Worm (Caenorhabditis elegans): Measurements from ENCODE around the gene clc-4.

The clc-4 gene

ce11 chrX:10768289-10769153 is 15.2 kb downstream of the clc-4 start (continued):
- TF ChIP-seq F10B5.3 (tag; optimal IDR thresholded peaks at IDR 0.05) (no peak), lin-15B (tag; optimal IDR thresholded peaks at IDR 0.05) (no peak), php-3 (GFP tag; IDR thresholded peaks at IDR 0.05) (no peak), ama-1 (optimal IDR thresholded peaks at IDR 0.05) (no peak), Y105C5A.15 (GFP tag; IDR thresholded peaks at IDR 0.05) (no peak), ceh-82 (tag; optimal IDR thresholded peaks at IDR 0.05) (no peak), daf-12 (tag; optimal IDR thresholded peaks at IDR 0.05) (no peak), ztf-7 (tag; optimal IDR thresholded peaks at IDR 0.05) (no peak), zfp-2 (tag; optimal IDR thresholded peaks at IDR 0.05) (no peak)

ce11 chrX:10767669-10768068 is 16.1 kb downstream of the clc-4 start:
- TF ChIP-seq zip-2 (tag; optimal IDR thresholded peaks at IDR 0.05) = no peak
- no peak for TF ChIP-seq Y48G9A.11 (GFP tag; IDR thresholded peaks at IDR 0.05)
- TF ChIP-seq set-16 (GFP tag; IDR thresholded peaks at IDR 0.05) = no peak
- TF ChIP-seq snpc-4 (tag; optimal IDR thresholded peaks at IDR 0.05) = no peak
- TF ChIP-seq egl-43 (GFP tag; IDR thresholded peaks at IDR 0.05) = peak; percentile 20; the same call in 1 of the 2 replicates
- TF ChIP-seq pqm-1 (tag; optimal IDR thresholded peaks at IDR 0.05) = no peak
- peak; percentile 9 for TF ChIP-seq ces-1 (GFP tag; optimal IDR thresholded peaks at IDR 0.05)
- TF ChIP-seq F37D6.2 (tag; optimal IDR thresholded peaks at IDR 0.05) = no peak
- TF ChIP-seq madf-9 (GFP tag; conservative IDR thresholded peaks at IDR 0.05) = 0 out of 2 replicates have a peak, but pooled peaks have one; percentile 11
- TF ChIP-seq nhr-237 (tag; optimal IDR thresholded peaks at IDR 0.05) = no peak
- TF ChIP-seq lin-39 (tag; optimal IDR thresholded peaks at IDR 0.05) = no peak
- no peak for TF ChIP-seq tra-1 (GFP tag; IDR thresholded peaks at IDR 0.05)
- peak; percentile 17 for TF ChIP-seq hlh-11 (tag; optimal IDR thresholded peaks at IDR 0.05)
- no peak for TF ChIP-seq ZK337.2 (GFP tag; IDR thresholded peaks at IDR 0.05)
- no peak for TF ChIP-seq F44E2.7 (GFP tag; IDR thresholded peaks at IDR 0.05)
- no peak for TF ChIP-seq spr-3 (GFP tag; optimal IDR thresholded peaks at IDR 0.05)
- no peak for TF ChIP-seq lin-13 (GFP tag; optimal IDR thresholded peaks at IDR 0.05)
- TF ChIP-seq ceh-44 (GFP tag; IDR thresholded peaks at IDR 0.05) = no peak
- TF ChIP-seq aha-1 (tag) = peak; percentile 97
- TF ChIP-seq tag-97 (GFP tag; IDR thresholded peaks at IDR 0.05) = 0 out of 2 replicates have a peak, but pooled peaks have one; percentile 76
- TF ChIP-seq nhr-48 (tag; optimal IDR thresholded peaks at IDR 0.05) = peak; percentile 52
- no peak for TF ChIP-seq ceh-32 (tag; optimal IDR thresholded peaks at IDR 0.05; ENCODE audit: poor library complexity)
- TF ChIP-seq nhr-76 (tag; optimal IDR thresholded peaks at IDR 0.05) = no peak
- peak; percentile 56 for TF ChIP-seq mes-2 (tag; optimal IDR thresholded peaks at IDR 0.05; ENCODE audit: poor library complexity, severe bottlenecking)
- no peak for TF ChIP-seq daf-16 (GFP tag; optimal IDR thresholded peaks at IDR 0.05)
- peak; percentile 21 for TF ChIP-seq daf-16 (tag; optimal IDR thresholded peaks at IDR 0.05)
- TF ChIP-seq dmd-8 (GFP tag; IDR thresholded peaks at IDR 0.05) = no peak
- no peak for TF ChIP-seq zfp-2 (tag; optimal IDR thresholded peaks at IDR 0.05)
- TF ChIP-seq dve-1 (tag; optimal IDR thresholded peaks at IDR 0.05; ENCODE audit: insufficient read depth) = no peak
- no peak for TF ChIP-seq mep-1 (tag; optimal IDR thresholded peaks at IDR 0.05)
- no peak for TF ChIP-seq ceh-82 (tag; optimal IDR thresholded peaks at IDR 0.05)
- peak; percentile 50 for TF ChIP-seq hmg-1.1 (GFP tag; IDR thresholded peaks at IDR 0.05)
- TF ChIP-seq hlh-30 (tag; optimal IDR thresholded peaks at IDR 0.05; ENCODE audit: insufficient read depth) = no peak
- TF ChIP-seq lin-38 (GFP tag; IDR thresholded peaks at IDR 0.05) = no peak
- no peak for TF ChIP-seq gei-8 (GFP tag; optimal IDR thresholded peaks at IDR 0.05)
- no peak for TF ChIP-seq lin-1 (GFP tag; IDR thresholded peaks at IDR 0.05)
- no peak for TF ChIP-seq ceh-20 (GFP tag; IDR thresholded peaks at IDR 0.05)
- TF ChIP-seq mdl-1 (tag; optimal IDR thresholded peaks at IDR 0.05) = no peak
- no peak for TF ChIP-seq R02D3.7 (tag; optimal IDR thresholded peaks at IDR 0.05)
- no peak for TF ChIP-seq T20F7.1 (GFP tag; optimal IDR thresholded peaks at IDR 0.05)
- no peak for TF ChIP-seq F49E8.2 (tag; optimal IDR thresholded peaks at IDR 0.05; ENCODE audit: borderline replicate concordance)
- no peak for TF ChIP-seq mxl-3 (GFP tag; optimal IDR thresholded peaks at IDR 0.05)
- TF ChIP-seq Y105C5A.15 (GFP tag; IDR thresholded peaks at IDR 0.05) = no peak

Data from whole organism, L4 larva.